Worm (Caenorhabditis elegans) whole organism, L2 larva: ENCODE data around the gene dyf-2.
A peak's percentile ranks its signal among the peaks of the same experiment; 100 is the strongest.

Experiments
- C34F6.9 ChIP-seq: fragments of 150-350 bp; optimal IDR thresholded peaks from 2 replicates; lab custom pipeline; 2014; ENCODE audit warnings: missing biosample characterization, missing genetic modification characterization
- F13H6.1 ChIP-seq: sonication (generic microtip); optimal IDR thresholded peaks from 2 replicates; lab custom pipeline; 2016; ENCODE audit warnings: missing genetic modification characterization, missing compliant biosample characterization
- R02D3.7 ChIP-seq: fragments of 150-350 bp; optimal IDR thresholded peaks from 2 replicates; lab custom pipeline; 2014; ENCODE audit warnings: missing biosample characterization, missing genetic modification characterization
- Y55F3AM.14 ChIP-seq: fragments of 200-800 bp; sonication (Bioruptor generic); optimal IDR thresholded peaks from 2 replicates; lab custom pipeline; 2018; ENCODE audit warnings: mild to moderate bottlenecking, missing genetic modification characterization, missing compliant biosample characterization
- ZK546.5 ChIP-seq: sonication (generic microtip); optimal IDR thresholded peaks from 2 replicates; lab custom pipeline; 2017; ENCODE audit warnings: missing biosample characterization, missing genetic modification characterization
- alr-1 ChIP-seq: fragments of 150-350 bp; optimal IDR thresholded peaks from 2 replicates; lab custom pipeline; 2014; ENCODE audit warnings: missing biosample characterization, missing genetic modification characterization
- aly-2 ChIP-seq: fragments of 150-350 bp; optimal IDR thresholded peaks from 2 replicates; lab custom pipeline; 2014; ENCODE audit warnings: missing biosample characterization, missing genetic modification characterization
- ama-1 ChIP-seq: fragments of 150-350 bp; optimal IDR thresholded peaks from 2 replicates; lab custom pipeline; 2018; ENCODE audit warnings: inconsistent platforms
- blmp-1 ChIP-seq: sonication (generic microtip); optimal IDR thresholded peaks from 2 replicates; lab custom pipeline; 2017; ENCODE audit warnings: missing genetic modification characterization, mild to moderate bottlenecking, missing compliant biosample characterization, antibody characterized with exemption, moderate library complexity; ENCODE audit not compliant: insufficient read depth
- ceh-16 ChIP-seq: fragments of 150-350 bp; optimal IDR thresholded peaks from 2 replicates; lab custom pipeline; 2014; ENCODE audit warnings: missing biosample characterization, missing genetic modification characterization
- ceh-82 ChIP-seq: fragments of 150-350 bp; optimal IDR thresholded peaks from 2 replicates; lab custom pipeline; 2014; ENCODE audit warnings: missing biosample characterization, missing genetic modification characterization
- crh-2 ChIP-seq: sonication (generic microtip); optimal IDR thresholded peaks from 2 replicates; lab custom pipeline; 2017; ENCODE audit warnings: missing biosample characterization, missing genetic modification characterization
- dmd-4 ChIP-seq: sonication (generic microtip); optimal IDR thresholded peaks from 2 replicates; lab custom pipeline; 2017; ENCODE audit warnings: missing biosample characterization, missing genetic modification characterization
- egl-27 ChIP-seq: sonication (generic microtip); optimal IDR thresholded peaks from 3 replicates; lab custom pipeline; 2017; ENCODE audit warnings: missing biosample characterization, missing genetic modification reagents, missing genetic modification characterization
- elt-3 ChIP-seq: sonication (generic microtip); optimal IDR thresholded peaks from 2 replicates; lab custom pipeline; 2017; ENCODE audit warnings: missing biosample characterization, missing genetic modification characterization
- fos-1 ChIP-seq: fragments of 150-350 bp; optimal IDR thresholded peaks from 2 replicates; lab custom pipeline; 2014; ENCODE audit warnings: missing biosample characterization, missing genetic modification characterization
- gmeb-1 ChIP-seq: fragments of 150-350 bp; optimal IDR thresholded peaks from 2 replicates; lab custom pipeline; 2014; ENCODE audit warnings: missing biosample characterization, missing genetic modification characterization
- lin-11 ChIP-seq: fragments of 150-350 bp; sonication (generic microtip); optimal IDR thresholded peaks from 2 replicates; lab custom pipeline; 2014; ENCODE audit warnings: missing biosample characterization, missing genetic modification characterization, inconsistent platforms, mixed read lengths
- lin-13 ChIP-seq: fragments of 150-350 bp; optimal IDR thresholded peaks from 2 replicates; lab custom pipeline; 2014; ENCODE audit warnings: missing biosample characterization, missing genetic modification reagents, missing genetic modification characterization
- lin-39 ChIP-seq: fragments of 150-350 bp; optimal IDR thresholded peaks from 2 replicates; lab custom pipeline; 2014; ENCODE audit warnings: missing biosample characterization, missing genetic modification reagents, missing genetic modification characterization
- lsy-2 ChIP-seq, 2 experiments: fragments of 150-350 bp in 1 of 2; sonication (generic microtip) in 1 of 2; optimal IDR thresholded peaks; 2 replicates each; lab custom pipeline; 2014 to 2017; ENCODE audit warnings: missing biosample characterization in 2 of 2, missing genetic modification characterization in 2 of 2
- mbf-1 ChIP-seq: sonication (generic microtip); optimal IDR thresholded peaks from 2 replicates; lab custom pipeline; 2017; ENCODE audit warnings: missing biosample characterization, missing genetic modification characterization
- mdl-1 ChIP-seq, 2 experiments: fragments of 150-350 bp in 1 of 2; sonication (generic microtip) in 1 of 2; optimal IDR thresholded peaks; 2 replicates each; lab custom pipeline; 2017; ENCODE audit warnings: missing biosample characterization in 2 of 2, missing genetic modification characterization in 2 of 2
- nhr-10 ChIP-seq: sonication (generic microtip); optimal IDR thresholded peaks from 2 replicates; lab custom pipeline; 2017; ENCODE audit warnings: missing biosample characterization, missing genetic modification characterization
- nhr-11 ChIP-seq: fragments of 150-350 bp; optimal IDR thresholded peaks from 2 replicates; lab custom pipeline; 2014; ENCODE audit warnings: missing biosample characterization, missing genetic modification characterization
- nhr-12 ChIP-seq: fragments of 150-350 bp; optimal IDR thresholded peaks from 2 replicates; lab custom pipeline; 2014; ENCODE audit warnings: missing biosample characterization, missing genetic modification characterization
- nhr-129 ChIP-seq: fragments of 150-350 bp; optimal IDR thresholded peaks from 2 replicates; lab custom pipeline; 2014; ENCODE audit warnings: missing biosample characterization, missing genetic modification characterization
- nhr-21 ChIP-seq: fragments of 150-350 bp; optimal IDR thresholded peaks from 2 replicates; lab custom pipeline; 2014; ENCODE audit warnings: missing biosample characterization, missing genetic modification characterization
- nhr-23 ChIP-seq: fragments of 150-350 bp; optimal IDR thresholded peaks from 2 replicates; lab custom pipeline; 2014; ENCODE audit warnings: missing biosample characterization, missing genetic modification reagents, missing genetic modification characterization
- nhr-237 ChIP-seq: fragments of 150-350 bp; optimal IDR thresholded peaks from 2 replicates; lab custom pipeline; 2014; ENCODE audit warnings: missing biosample characterization, missing genetic modification characterization
- nhr-25 ChIP-seq: fragments of 150-350 bp; sonication (generic microtip); optimal IDR thresholded peaks from 3 replicates; lab custom pipeline; 2014; ENCODE audit warnings: missing biosample characterization, missing genetic modification characterization
- nhr-6 ChIP-seq: fragments of 150-350 bp; optimal IDR thresholded peaks from 2 replicates; lab custom pipeline; 2014; ENCODE audit warnings: missing biosample characterization, missing genetic modification characterization
- nhr-77 ChIP-seq: fragments of 150-350 bp; optimal IDR thresholded peaks from 2 replicates; lab custom pipeline; 2014; ENCODE audit warnings: missing biosample characterization, missing genetic modification characterization
- peb-1 ChIP-seq: fragments of 150-350 bp; optimal IDR thresholded peaks from 2 replicates; lab custom pipeline; 2014; ENCODE audit warnings: missing biosample characterization, missing genetic modification characterization
- sem-4 ChIP-seq: fragments of 150-350 bp; optimal IDR thresholded peaks from 2 replicates; lab custom pipeline; 2014; ENCODE audit warnings: missing biosample characterization, missing genetic modification reagents, missing genetic modification characterization
- skn-1 ChIP-seq: sonication (generic microtip); optimal IDR thresholded peaks from 2 replicates; lab custom pipeline; 2017; ENCODE audit warnings: missing biosample characterization, missing genetic modification characterization
- sma-3 ChIP-seq: sonication (generic microtip); optimal IDR thresholded peaks from 2 replicates; lab custom pipeline; 2016; ENCODE audit warnings: missing genetic modification reagents, missing genetic modification characterization, missing compliant biosample characterization
- sma-9 ChIP-seq, 2 experiments: fragments of 150-350 bp in 1 of 2; sonication (generic microtip) in 1 of 2; optimal IDR thresholded peaks; 2 replicates each; lab custom pipeline; 2014 to 2016; ENCODE audit warnings: missing genetic modification characterization in 2 of 2, mild to moderate bottlenecking in 1 of 2, missing biosample characterization in 1 of 2, missing compliant biosample characterization in 1 of 2, missing genetic modification reagents in 1 of 2, moderate library complexity in 1 of 2
- unc-39 ChIP-seq: fragments of 150-350 bp; optimal IDR thresholded peaks from 2 replicates; lab custom pipeline; 2014; ENCODE audit warnings: missing biosample characterization, missing genetic modification characterization
- unc-55 ChIP-seq: fragments of 150-350 bp; sonication (generic microtip); optimal IDR thresholded peaks from 3 replicates; lab custom pipeline; 2014; ENCODE audit warnings: missing biosample characterization, missing genetic modification reagents, missing genetic modification characterization
- unc-62 ChIP-seq: fragments of 150-350 bp; optimal IDR thresholded peaks from 2 replicates; lab custom pipeline; 2014; ENCODE audit warnings: missing biosample characterization, missing genetic modification reagents, missing genetic modification characterization
- zag-1 ChIP-seq: fragments of 150-350 bp; optimal IDR thresholded peaks from 2 replicates; lab custom pipeline; 2014; ENCODE audit warnings: missing biosample characterization, missing genetic modification characterization
- ztf-1 ChIP-seq: fragments of 200-800 bp; sonication (Bioruptor generic); conservative IDR thresholded peaks from 2 replicates; pipeline ENCODE4 v1.3.6; 2022; ENCODE audit warnings: missing genetic modification characterization, missing compliant biosample characterization
- ztf-11 ChIP-seq: sonication (generic microtip); optimal IDR thresholded peaks from 2 replicates; lab custom pipeline; 2017; ENCODE audit warnings: missing biosample characterization, missing genetic modification characterization
- ztf-4 ChIP-seq: fragments of 150-350 bp; optimal IDR thresholded peaks from 2 replicates; lab custom pipeline; 2014; ENCODE audit warnings: missing biosample characterization, missing genetic modification characterization

The dyf-2 gene

ce11 chrIII:13719247-13719758, 33.1 kb upstream of the dyf-2 start:
- TF ChIP-seq alr-1 (no peak), unc-62 (GFP tag; lab: Kevin White, UChicago) (no peak), nhr-23 (tag; lab: Kevin White, UChicago) (no peak), C34F6.9 (tag; lab: Kevin White, UChicago) (no peak), nhr-10 (tag; lab: Kevin White, UChicago) (no peak), Y55F3AM.14 (no peak), aly-2 (no peak), lin-11 (tag; lab: Kevin White, UChicago) (no peak), zag-1 (tag; lab: Kevin White, UChicago) (no peak), lsy-2 (tag; optimal IDR thresholded peaks at IDR 0.05; lab: Kevin White, UChicago) (peak in 1 of 2 experiments; percentile 24), ZK546.5 (tag; lab: Kevin White, UChicago) (no peak), nhr-21 (tag; lab: Kevin White, UChicago) (peak; percentile 63), F13H6.1 (tag; lab: Kevin White, UChicago) (peak; percentile 55), mbf-1 (tag; lab: Kevin White, UChicago) (no peak), dmd-4 (no peak), nhr-237 (no peak), sma-9 (GFP tag; optimal IDR thresholded peaks at IDR 0.05; lab: Kevin White, UChicago) (peak; percentile 57), sma-9 (tag; optimal IDR thresholded peaks at IDR 0.05; lab: Kevin White, UChicago) (no peak), mdl-1 (tag; optimal IDR thresholded peaks at IDR 0.05; lab: Kevin White, UChicago) (peak; percentile 53 to 71), sem-4 (no peak), nhr-77 (tag; lab: Kevin White, UChicago) (no peak), ztf-11 (no peak), R02D3.7 (tag; lab: Kevin White, UChicago) (no peak), blmp-1 (tag; lab: Kevin White, UChicago) (peak; percentile 2), unc-39 (no peak), peb-1 (tag; lab: Kevin White, UChicago) (no peak), nhr-11 (tag; lab: Kevin White, UChicago) (no peak), egl-27 (tag; lab: Kevin White, UChicago) (no peak), ceh-16 (tag; lab: Kevin White, UChicago) (no peak), ztf-4 (tag; lab: Kevin White, UChicago) (peak; percentile 24), ztf-1 (no peak), nhr-6 (no peak), crh-2 (tag; lab: Kevin White, UChicago) (peak; percentile 19), lin-39 (tag; lab: Kevin White, UChicago) (no peak), elt-3 (tag; lab: Kevin White, UChicago) (no peak), unc-55 (GFP tag; lab: Kevin White, UChicago) (no peak), ama-1 (lab: Kevin White, UChicago) (peak; percentile 22), gmeb-1 (no peak), ceh-82 (no peak), nhr-25 (peak; percentile 80), lin-13 (GFP tag; lab: Kevin White, UChicago) (no peak), fos-1 (no peak), nhr-12 (tag; lab: Kevin White, UChicago) (no peak), skn-1 (no peak), sma-3 (GFP tag; lab: Kevin White, UChicago) (peak; percentile 10)
- TF ChIP-seq, all 48 proteins: peak for 11

- peak in 1 of 2 experiments; percentile 30 for TF ChIP-seq lsy-2 (tag; optimal IDR thresholded peaks at IDR 0.05; lab: Kevin White, UChicago)
- no peak for TF ChIP-seq nhr-21 (tag; lab: Kevin White, UChicago)
- TF ChIP-seq fos-1, result peak; percentile 13
- peak; percentile 17 for TF ChIP-seq nhr-129
- TF ChIP-seq F13H6.1 (tag; lab: Kevin White, UChicago), result peak; percentile 51
- TF ChIP-seq sma-9 (GFP tag; optimal IDR thresholded peaks at IDR 0.05; lab: Kevin White, UChicago), result peak; percentile 47
- no peak for TF ChIP-seq sma-9 (tag; optimal IDR thresholded peaks at IDR 0.05; lab: Kevin White, UChicago)
- TF ChIP-seq zag-1 (tag; lab: Kevin White, UChicago), result peak; percentile 19
- no peak for TF ChIP-seq elt-3 (tag; lab: Kevin White, UChicago)
These were observed 32.2 kb upstream of the dyf-2 start for ce11 chrIII:13718403-13718969.
